Worm (Caenorhabditis elegans): ENCODE results near the gene mics-1.

ce11 chrV:10580638-10581037 lies 2.5 kb upstream of the mics-1 start:
- TF ChIP-seq dao-5 (tag; optimal IDR thresholded peaks at IDR 0.05) (no peak), W03F9.2 (tag; optimal IDR thresholded peaks at IDR 0.05) (no peak)
